Worm (Caenorhabditis elegans) whole organism, L1 larva: ENCODE results near the gene spch-1.
A peak's percentile ranks its signal among the peaks of the same experiment; 100 is the strongest.

ENCODE experiments used
- C04F5.9 ChIP-seq: sonication (generic microtip); optimal IDR thresholded peaks from 2 replicates; lab custom pipeline; 2016; ENCODE audit warnings: missing genetic modification characterization, missing compliant biosample characterization
- C34B4.2 ChIP-seq: sonication (generic microtip); optimal IDR thresholded peaks from 2 replicates; lab custom pipeline; 2017; ENCODE audit warnings: mild to moderate bottlenecking, missing genetic modification characterization, missing compliant biosample characterization
- alr-1 ChIP-seq: fragments of 200-800 bp; sonication (Bioruptor generic); optimal IDR thresholded peaks from 2 replicates; lab custom pipeline; 2018; ENCODE audit warnings: borderline replicate concordance, mild to moderate bottlenecking, missing genetic modification characterization, missing compliant biosample characterization
- aly-2 ChIP-seq: fragments of 150-350 bp; optimal IDR thresholded peaks from 2 replicates; lab custom pipeline; 2014; ENCODE audit warnings: missing biosample characterization, missing genetic modification characterization
- ama-1 ChIP-seq: fragments of 150-350 bp; optimal IDR thresholded peaks from 2 replicates; lab custom pipeline; 2014
- blmp-1 ChIP-seq: fragments of 150-350 bp; optimal IDR thresholded peaks from 2 replicates; lab custom pipeline; 2014; ENCODE audit warnings: missing biosample characterization, missing genetic modification characterization
- ceh-8 ChIP-seq: fragments of 200-800 bp; sonication (Bioruptor generic); optimal IDR thresholded peaks from 2 replicates; lab custom pipeline; 2018; ENCODE audit warnings: mild to moderate bottlenecking, missing genetic modification characterization, moderate library complexity, missing compliant biosample characterization
- ceh-90 ChIP-seq: sonication (generic microtip); optimal IDR thresholded peaks from 2 replicates; lab custom pipeline; 2016; ENCODE audit warnings: missing genetic modification characterization, missing compliant biosample characterization
- dpl-1 ChIP-seq, 3 experiments: fragments of 150-350 bp in 2 of 3; sonication (generic microtip) in 1 of 3; optimal IDR thresholded peaks; 2 replicates each; lab custom pipeline; 2014 to 2017; ENCODE audit warnings: missing biosample characterization in 3 of 3, missing genetic modification characterization in 3 of 3, missing genetic modification reagents in 3 of 3
- dsc-1 ChIP-seq: sonication (generic microtip); optimal IDR thresholded peaks from 2 replicates; lab custom pipeline; 2016; ENCODE audit warnings: mild to moderate bottlenecking, missing genetic modification characterization, missing compliant biosample characterization
- efl-3 ChIP-seq: fragments of 200-800 bp; sonication (Bioruptor generic); optimal IDR thresholded peaks from 2 replicates; lab custom pipeline; 2018; ENCODE audit warnings: mild to moderate bottlenecking, missing genetic modification characterization, missing compliant biosample characterization
- egl-13 ChIP-seq: sonication (generic microtip); optimal IDR thresholded peaks from 2 replicates; lab custom pipeline; 2016; ENCODE audit warnings: missing genotype, missing genetic modification reagents, missing genetic modification characterization, missing compliant biosample characterization
- egl-27 ChIP-seq, 2 experiments: fragments of 150-350 bp in 1 of 2; sonication (generic microtip); optimal IDR thresholded peaks; 3 replicates each; lab custom pipeline; 2017 to 2018; ENCODE audit warnings: missing biosample characterization in 2 of 2, missing genetic modification characterization in 2 of 2, missing genetic modification reagents in 2 of 2
- elt-2 ChIP-seq: sonication (generic microtip); optimal IDR thresholded peaks from 2 replicates; lab custom pipeline; 2016; ENCODE audit warnings: missing genetic modification characterization, mild to moderate bottlenecking, inconsistent platforms, missing compliant biosample characterization, missing genetic modification reagents
- elt-3 ChIP-seq, 6 experiments: fragments of 150-350 bp in 1 of 6; sonication (generic microtip); optimal IDR thresholded peaks; 2 replicates each; lab custom pipeline; 2017 to 2018; ENCODE audit warnings: missing biosample characterization in 6 of 6, missing genetic modification characterization in 6 of 6, inconsistent platforms in 1 of 6
- ets-5 ChIP-seq: fragments of 200-800 bp; sonication (Bioruptor generic); IDR thresholded peaks from 2 replicates; pipeline ENCODE4 v1.3.6; 2022; ENCODE audit warnings: missing genetic modification characterization, missing compliant biosample characterization
- fkh-4 ChIP-seq: sonication (generic microtip); optimal IDR thresholded peaks from 2 replicates; lab custom pipeline; 2016; ENCODE audit warnings: missing compliant biosample characterization, missing genetic modification characterization, borderline replicate concordance
- hlh-17 ChIP-seq: fragments of 200-800 bp; sonication (Bioruptor generic); optimal IDR thresholded peaks from 2 replicates; lab custom pipeline; 2018; ENCODE audit warnings: missing genetic modification characterization, mild to moderate bottlenecking, missing compliant biosample characterization, moderate library complexity, borderline replicate concordance
- hlh-4 ChIP-seq: sonication (generic microtip); optimal IDR thresholded peaks from 2 replicates; lab custom pipeline; 2016; ENCODE audit warnings: mild to moderate bottlenecking, missing genetic modification characterization, missing compliant biosample characterization
- hpl-2 ChIP-seq: fragments of 150-350 bp; optimal IDR thresholded peaks from 2 replicates; lab custom pipeline; 2014; ENCODE audit warnings: missing biosample characterization, missing genetic modification reagents, missing genetic modification characterization
- jun-1 ChIP-seq: fragments of 150-350 bp; optimal IDR thresholded peaks from 2 replicates; lab custom pipeline; 2014; ENCODE audit warnings: missing biosample characterization, missing genetic modification reagents, missing genetic modification characterization
- lin-14 ChIP-seq: fragments of 200-800 bp; sonication (Bioruptor generic); optimal IDR thresholded peaks from 2 replicates; lab custom pipeline; 2018; ENCODE audit warnings: mild to moderate bottlenecking, missing genetic modification characterization, moderate library complexity, missing compliant biosample characterization
- lin-15B ChIP-seq: fragments of 150-350 bp; sonication (generic microtip); optimal IDR thresholded peaks from 3 replicates; lab custom pipeline; 2014; ENCODE audit warnings: missing biosample characterization, missing genetic modification characterization
- lin-35 ChIP-seq, 2 experiments: fragments of 150-350 bp; optimal IDR thresholded peaks; 2 replicates each; lab custom pipeline; 2014; ENCODE audit warnings: missing biosample characterization in 2 of 2, missing genetic modification characterization in 2 of 2, missing genetic modification reagents in 2 of 2
- lin-39 ChIP-seq: fragments of 150-350 bp; optimal IDR thresholded peaks from 2 replicates; lab custom pipeline; 2014; ENCODE audit warnings: missing biosample characterization, missing genetic modification reagents, missing genetic modification characterization
- lsy-2 ChIP-seq, 2 experiments: fragments of 150-350 bp; optimal IDR thresholded peaks; 2 replicates each; lab custom pipeline; 2014; ENCODE audit warnings: missing biosample characterization in 2 of 2, missing genetic modification characterization in 2 of 2
- mab-9 ChIP-seq: fragments of 200-800 bp; sonication (Bioruptor generic); IDR thresholded peaks from 2 replicates; pipeline ENCODE4 v1.3.6; 2022; ENCODE audit warnings: missing genetic modification reagents, missing genetic modification characterization, missing compliant biosample characterization
- mdl-1 ChIP-seq, 2 experiments: fragments of 150-350 bp; optimal IDR thresholded peaks; 2 replicates each; lab custom pipeline; 2014 to 2017; ENCODE audit warnings: missing biosample characterization in 2 of 2, missing genetic modification characterization in 2 of 2, inconsistent platforms in 1 of 2
- mef-2 ChIP-seq: fragments of 150-350 bp; optimal IDR thresholded peaks from 2 replicates; lab custom pipeline; 2014; ENCODE audit warnings: missing biosample characterization, missing genetic modification characterization
- nhr-12 ChIP-seq: sonication (generic microtip); optimal IDR thresholded peaks from 2 replicates; lab custom pipeline; 2017; ENCODE audit warnings: missing biosample characterization, missing genetic modification characterization
- nhr-237 ChIP-seq: fragments of 150-350 bp; optimal IDR thresholded peaks from 2 replicates; lab custom pipeline; 2014; ENCODE audit warnings: missing biosample characterization, missing genetic modification characterization
- nhr-28 ChIP-seq: fragments of 150-350 bp; optimal IDR thresholded peaks from 2 replicates; lab custom pipeline; 2014; ENCODE audit warnings: missing biosample characterization, missing genetic modification characterization
- nhr-76 ChIP-seq: sonication (generic microtip); optimal IDR thresholded peaks from 2 replicates; lab custom pipeline; 2017; ENCODE audit warnings: missing biosample characterization, missing genetic modification characterization
- nhr-84 ChIP-seq: sonication (generic microtip); optimal IDR thresholded peaks from 2 replicates; lab custom pipeline; 2017; ENCODE audit warnings: missing biosample characterization, missing genetic modification characterization
- nhr-85 ChIP-seq: sonication (generic microtip); peaks from one replicate; lab custom pipeline; 2016; ENCODE audit warnings: missing genetic modification characterization, inconsistent platforms, missing compliant biosample characterization
- pag-3 ChIP-seq: sonication (generic microtip); optimal IDR thresholded peaks from 2 replicates; lab custom pipeline; 2017; ENCODE audit warnings: missing genetic modification characterization, mild to moderate bottlenecking, missing compliant biosample characterization, antibody characterized with exemption, borderline replicate concordance; ENCODE audit not compliant: insufficient read depth
- pax-3 ChIP-seq: fragments of 200-800 bp; sonication (Bioruptor generic); optimal IDR thresholded peaks from 2 replicates; lab custom pipeline; 2018; ENCODE audit warnings: mild to moderate bottlenecking, missing genetic modification characterization, moderate library complexity, missing compliant biosample characterization
- rnt-1 ChIP-seq: sonication (generic microtip); optimal IDR thresholded peaks from 2 replicates; lab custom pipeline; 2016; ENCODE audit warnings: mild to moderate bottlenecking, missing genetic modification characterization, moderate library complexity, missing compliant biosample characterization
- skn-1 ChIP-seq: fragments of 150-350 bp; optimal IDR thresholded peaks from 2 replicates; lab custom pipeline; 2014; ENCODE audit warnings: missing biosample characterization, missing genetic modification characterization
- snpc-4 ChIP-seq: fragments of 150-350 bp; optimal IDR thresholded peaks from 2 replicates; lab custom pipeline; 2014; ENCODE audit warnings: missing biosample characterization, missing genetic modification characterization
- snu-23 ChIP-seq: sonication (generic microtip); optimal IDR thresholded peaks from 2 replicates; lab custom pipeline; 2016; ENCODE audit warnings: missing genetic modification characterization, missing compliant biosample characterization
- sox-4 ChIP-seq: sonication (generic microtip); optimal IDR thresholded peaks from 2 replicates; lab custom pipeline; 2016; ENCODE audit warnings: missing genetic modification characterization, missing compliant biosample characterization
- sup-37 ChIP-seq: fragments of 200-800 bp; sonication (Bioruptor generic); optimal IDR thresholded peaks from 2 replicates; lab custom pipeline; 2018; ENCODE audit warnings: mild to moderate bottlenecking, missing genetic modification characterization, missing compliant biosample characterization
- swsn-7 ChIP-seq: sonication (generic microtip); optimal IDR thresholded peaks from 2 replicates; lab custom pipeline; 2016; ENCODE audit warnings: missing genetic modification characterization, missing compliant biosample characterization
- unc-30 ChIP-seq: sonication (generic microtip); optimal IDR thresholded peaks from 2 replicates; lab custom pipeline; 2017; ENCODE audit warnings: missing biosample characterization, missing genetic modification characterization
- unc-62 ChIP-seq: fragments of 150-350 bp; optimal IDR thresholded peaks from 2 replicates; lab custom pipeline; 2014; ENCODE audit warnings: missing biosample characterization, missing genetic modification reagents, missing genetic modification characterization
- unc-98 ChIP-seq: fragments of 200-800 bp; sonication (Bioruptor generic); IDR thresholded peaks from 2 replicates; pipeline ENCODE4 v1.3.6; 2022; ENCODE audit warnings: missing genetic modification characterization, missing compliant biosample characterization
- vab-15 ChIP-seq: sonication (generic microtip); optimal IDR thresholded peaks from 2 replicates; lab custom pipeline; 2017; ENCODE audit warnings: missing genotype, mild to moderate bottlenecking, missing genetic modification characterization, missing compliant biosample characterization
- xbp-1 ChIP-seq: sonication (generic microtip); optimal IDR thresholded peaks from 2 replicates; lab custom pipeline; 2016; ENCODE audit warnings: missing genetic modification characterization, missing compliant biosample characterization
- zag-1 ChIP-seq: fragments of 150-350 bp; optimal IDR thresholded peaks from 2 replicates; lab custom pipeline; 2014; ENCODE audit warnings: missing biosample characterization, missing genetic modification characterization
- ztf-4 ChIP-seq: fragments of 150-350 bp; optimal IDR thresholded peaks from 2 replicates; lab custom pipeline; 2014; ENCODE audit warnings: missing biosample characterization, missing genetic modification characterization

The spch-1 gene

ce11 chrIV:10062728-10063127 is 48.6 kb downstream of the spch-1 start, which contains the start of gene ipla-7 (continued):
- TF ChIP-seq sup-37 (GFP tag; lab: Kevin White, UChicago) (no peak), pax-3 (tag; lab: Kevin White, UChicago) (no peak), lsy-2 (tag; optimal IDR thresholded peaks at IDR 0.05; lab: Kevin White, UChicago) (peak in 1 of 2 experiments; percentile 28), snpc-4 (tag; lab: Kevin White, UChicago) (no peak), rnt-1 (tag; lab: Kevin White, UChicago) (no peak), nhr-84 (tag; lab: Kevin White, UChicago) (no peak), nhr-237 (tag; lab: Kevin White, UChicago) (no peak), nhr-12 (no peak), zag-1 (tag; lab: Kevin White, UChicago) (no peak), elt-2 (no peak), egl-27 (tag; optimal IDR thresholded peaks at IDR 0.05; lab: Kevin White, UChicago) (no peak), mdl-1 (tag; optimal IDR thresholded peaks at IDR 0.05; lab: Kevin White, UChicago) (no peak), hlh-17 (no peak), swsn-7 (tag; lab: Kevin White, UChicago) (peak; percentile 20), mab-9 (no peak), unc-98 (GFP tag; lab: Robert Waterston, UW) (no peak), lin-35 (GFP tag; optimal IDR thresholded peaks at IDR 0.05; lab: Kevin White, UChicago) (peak in 1 of 2 experiments; percentile 11), nhr-28 (tag; lab: Kevin White, UChicago) (no peak), hlh-4 (tag; lab: Kevin White, UChicago) (no peak), pag-3 (tag; lab: Kevin White, UChicago) (no peak), dsc-1 (tag; lab: Kevin White, UChicago) (no peak), ztf-4 (tag; lab: Kevin White, UChicago) (no peak), elt-3 (tag; optimal IDR thresholded peaks at IDR 0.05; lab: Kevin White, UChicago) (no peak), mef-2 (no peak), ama-1 (lab: Kevin White, UChicago) (no peak), ets-5 (no peak), unc-62 (no peak), blmp-1 (tag; lab: Kevin White, UChicago) (no peak), nhr-76 (tag; lab: Kevin White, UChicago) (no peak), fkh-4 (tag; lab: Kevin White, UChicago) (no peak), skn-1 (no peak), C34B4.2 (tag; lab: Kevin White, UChicago) (no peak), C04F5.9 (tag; lab: Kevin White, UChicago) (no peak), dpl-1 (GFP tag; optimal IDR thresholded peaks at IDR 0.05; lab: Kevin White, UChicago) (peak in 1 of 3 experiments; percentile 20), lin-14 (GFP tag; lab: Kevin White, UChicago) (peak; percentile 80), egl-13 (tag; lab: Kevin White, UChicago) (peak; percentile 7), xbp-1 (tag; lab: Kevin White, UChicago) (no peak), lin-39 (tag; lab: Kevin White, UChicago) (no peak), ceh-8 (GFP tag; lab: Kevin White, UChicago) (no peak), alr-1 (tag; lab: Kevin White, UChicago) (no peak), unc-30 (tag; lab: Kevin White, UChicago) (no peak), aly-2 (no peak), ceh-90 (tag; lab: Kevin White, UChicago) (no peak), jun-1 (tag; lab: Kevin White, UChicago) (no peak), lin-15B (tag; lab: Kevin White, UChicago) (no peak), snu-23 (no peak), efl-3 (GFP tag; lab: Kevin White, UChicago) (no peak), nhr-85 (tag; lab: Kevin White, UChicago) (no peak), vab-15 (tag; lab: Kevin White, UChicago) (no peak), sox-4 (tag; lab: Kevin White, UChicago) (no peak), hpl-2 (GFP tag; lab: Kevin White, UChicago) (no peak)
